Fruit fly (Drosophila melanogaster): Measurements from ENCODE around the gene Est-6.

dm6 chr3L:12177301-12177700 lies 11.3 kb upstream of the Est-6 start, which contains the start of gene CAH2:
- TF ChIP-seq N (GFP tag; optimal IDR thresholded peaks at IDR 0.05), result no peak
- no peak for TF ChIP-seq Myc (optimal IDR thresholded peaks at IDR 0.05)
- no peak for TF ChIP-seq Hr78 (GFP tag; optimal IDR thresholded peaks at IDR 0.05)
- no peak for TF ChIP-seq fru (GFP tag; optimal IDR thresholded peaks at IDR 0.05)
- no peak for TF ChIP-seq CrebA (GFP tag; optimal IDR thresholded peaks at IDR 0.05; ENCODE audit: borderline replicate concordance)
- no peak for TF ChIP-seq CG9705 (GFP tag; optimal IDR thresholded peaks at IDR 0.05)
- TF ChIP-seq Sp1 (GFP tag; optimal IDR thresholded peaks at IDR 0.05), result no peak
